Fruit fly (Drosophila melanogaster) whole organism: Measurements from ENCODE around the gene CG11951.

Experiments used
- CG8478 ChIP-seq: fragments of >200 bp; optimal IDR thresholded peaks from 2 replicates; lab custom pipeline; 2018; ENCODE audit warnings: inconsistent platforms
- Dll ChIP-seq: fragments of >200 bp; optimal IDR thresholded peaks from 2 replicates; lab custom pipeline; 2017
- EcR ChIP-seq, 2 experiments: fragments of >200 bp; optimal IDR thresholded peaks; 2 replicates each; lab custom pipeline; 2017; ENCODE audit warnings: missing biosample characterization in 2 of 2, missing genetic modification characterization in 2 of 2, missing genetic modification reagents in 2 of 2
- pan ChIP-seq: fragments of >200 bp; optimal IDR thresholded peaks from 2 replicates; lab custom pipeline; 2017
- psq ChIP-seq: fragments of >200 bp; optimal IDR thresholded peaks from 2 replicates; lab custom pipeline; 2017
- usp ChIP-seq: fragments of >200 bp; optimal IDR thresholded peaks from 2 replicates; lab custom pipeline; 2017; ENCODE audit warnings: missing biosample characterization, missing genetic modification characterization, mixed read lengths

CG11951 gene

dm6 chr3R:29194957-29195356 lies 43.6 kb downstream of the CG11951 start, which contains the start of gene jus:
Gene jus (minus strand): TSS chr3R:29194994.
- TF ChIP-seq EcR (GFP tag; optimal IDR thresholded peaks at IDR 0.05; lab: Kevin White, UChicago), result no peak
- no peak for TF ChIP-seq usp (GFP tag; lab: Kevin White, UChicago)
- TF ChIP-seq pan (lab: Kevin White, UChicago), result no peak
- TF ChIP-seq CG8478 (lab: Kevin White, UChicago), result no peak
- no peak for TF ChIP-seq psq (lab: Kevin White, UChicago)
- no peak for TF ChIP-seq Dll (lab: Kevin White, UChicago)

DNA sequence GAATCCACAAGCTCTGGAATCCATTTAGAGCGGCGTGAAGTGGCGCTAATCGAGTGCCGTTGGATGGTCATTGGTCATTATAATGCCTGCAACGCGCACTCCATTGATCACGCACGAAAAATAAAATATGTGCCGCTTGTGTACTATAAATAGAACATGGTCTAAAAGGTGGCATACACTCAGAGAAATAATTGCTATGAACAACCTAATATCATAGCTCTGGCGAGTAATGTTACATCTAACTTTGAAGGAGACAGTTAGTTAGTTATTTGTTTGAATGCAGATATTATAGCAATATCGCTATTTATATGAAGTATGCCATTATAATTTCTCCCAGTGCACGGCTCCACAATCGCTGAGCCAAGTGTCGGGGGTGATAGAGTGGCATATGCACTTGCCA lies 47.5 kb downstream of the CG11951 start:
- TF ChIP-seq pan (lab: Kevin White, UChicago) (no peak), CG8478 (lab: Kevin White, UChicago) (no peak), psq (lab: Kevin White, UChicago) (no peak), usp (GFP tag; lab: Kevin White, UChicago) (no peak)
